Worm (Caenorhabditis elegans) whole organism, mixed stage, embryonic: ENCODE measurements around the gene C24H11.1.

ENCODE experiments used
- M03D4.4 ChIP-seq: sonication (generic microtip); optimal IDR thresholded peaks from 2 replicates; lab custom pipeline; 2017; ENCODE audit warnings: mild to moderate bottlenecking, missing genetic modification characterization, missing compliant biosample characterization
- bed-3 ChIP-seq: fragments of 200-800 bp; sonication (Bioruptor generic); optimal IDR thresholded peaks from 3 replicates; lab custom pipeline; 2018; ENCODE audit warnings: mild to moderate bottlenecking, missing genetic modification characterization, moderate library complexity, missing compliant biosample characterization
- ceh-39 ChIP-seq: fragments of 150-350 bp; optimal IDR thresholded peaks from 2 replicates; lab custom pipeline; 2014; ENCODE audit warnings: missing biosample characterization, missing genetic modification characterization
- ceh-43 ChIP-seq: fragments of 200-800 bp; sonication (Bioruptor generic); optimal IDR thresholded peaks from 2 replicates; lab custom pipeline; 2018; ENCODE audit warnings: mild to moderate bottlenecking, missing genetic modification characterization, moderate library complexity, missing compliant biosample characterization
- ces-1 ChIP-seq: fragments of 150-350 bp; optimal IDR thresholded peaks from 2 replicates; lab custom pipeline; 2014; ENCODE audit warnings: missing biosample characterization, missing genetic modification reagents, missing genetic modification characterization
- drap-1 ChIP-seq: fragments of 200-800 bp; sonication (Bioruptor generic); optimal IDR thresholded peaks from 3 replicates; lab custom pipeline; 2018; ENCODE audit warnings: mild to moderate bottlenecking, missing genetic modification characterization, missing compliant biosample characterization
- elt-1 ChIP-seq: sonication (generic microtip); optimal IDR thresholded peaks from 2 replicates; lab custom pipeline; 2017; ENCODE audit warnings: missing genetic modification characterization, mild to moderate bottlenecking, missing compliant biosample characterization, antibody characterized with exemption, moderate library complexity, borderline replicate concordance; ENCODE audit not compliant: insufficient read depth
- elt-3 ChIP-seq: fragments of 150-350 bp; optimal IDR thresholded peaks from 2 replicates; lab custom pipeline; 2014; ENCODE audit warnings: missing biosample characterization, missing genetic modification characterization
- ham-2 ChIP-seq: fragments of 200-800 bp; sonication (Bioruptor generic); optimal IDR thresholded peaks from 2 replicates; lab custom pipeline; 2018; ENCODE audit warnings: mild to moderate bottlenecking, missing genetic modification characterization, missing compliant biosample characterization
- hlh-1 ChIP-seq: fragments of 150-350 bp; optimal IDR thresholded peaks from 2 replicates; lab custom pipeline; 2014; ENCODE audit warnings: missing biosample characterization, missing genetic modification reagents, missing genetic modification characterization
- mep-1 ChIP-seq: fragments of 150-350 bp; optimal IDR thresholded peaks from 2 replicates; lab custom pipeline; 2017; ENCODE audit warnings: missing biosample characterization, missing genetic modification reagents, missing genetic modification characterization, inconsistent platforms
- mls-2 ChIP-seq: sonication (generic microtip); optimal IDR thresholded peaks from 2 replicates; lab custom pipeline; 2016; ENCODE audit warnings: mild to moderate bottlenecking, missing genetic modification characterization, moderate library complexity, missing compliant biosample characterization
- nhr-12 ChIP-seq: fragments of 150-350 bp; optimal IDR thresholded peaks from 2 replicates; lab custom pipeline; 2014; ENCODE audit warnings: missing biosample characterization, missing genetic modification characterization
- nhr-2 ChIP-seq: fragments of 150-350 bp; optimal IDR thresholded peaks from 2 replicates; lab custom pipeline; 2014; ENCODE audit warnings: missing biosample characterization, missing genetic modification characterization
- nhr-237 ChIP-seq: fragments of 150-350 bp; optimal IDR thresholded peaks from 2 replicates; lab custom pipeline; 2014; ENCODE audit warnings: missing biosample characterization, missing genetic modification characterization
- sem-2 ChIP-seq: fragments of 200-800 bp; sonication (Bioruptor generic); optimal IDR thresholded peaks from 2 replicates; lab custom pipeline; 2018; ENCODE audit warnings: mild to moderate bottlenecking, missing genetic modification characterization, missing compliant biosample characterization
- snpc-4 ChIP-seq: fragments of 150-350 bp; optimal IDR thresholded peaks from 2 replicates; lab custom pipeline; 2014; ENCODE audit warnings: missing biosample characterization, missing genetic modification characterization
- sptf-1 ChIP-seq: sonication (generic microtip); optimal IDR thresholded peaks from 2 replicates; lab custom pipeline; 2017; ENCODE audit warnings: mild to moderate bottlenecking, missing genetic modification characterization, moderate library complexity, missing compliant biosample characterization
- unc-39 ChIP-seq: fragments of 150-350 bp; optimal IDR thresholded peaks from 2 replicates; lab custom pipeline; 2014; ENCODE audit warnings: missing biosample characterization, missing genetic modification characterization
- unc-62 ChIP-seq: fragments of 150-350 bp; optimal IDR thresholded peaks from 2 replicates; lab custom pipeline; 2014; ENCODE audit warnings: missing biosample characterization, missing genetic modification reagents, missing genetic modification characterization
- zip-8 ChIP-seq: fragments of 150-350 bp; optimal IDR thresholded peaks from 2 replicates; lab custom pipeline; 2014; ENCODE audit warnings: missing biosample characterization, missing genetic modification characterization
- ztf-11 ChIP-seq: fragments of 150-350 bp; optimal IDR thresholded peaks from 2 replicates; lab custom pipeline; 2014; ENCODE audit warnings: missing biosample characterization, missing genetic modification characterization

C24H11.1 gene

ce11 chrIII:11834168-11834567, 46.7 kb downstream of the C24H11.1 start:
- TF ChIP-seq unc-39 = no peak
- TF ChIP-seq M03D4.4 (tag; lab: Kevin White, UChicago) = no peak
- no peak for TF ChIP-seq unc-62 (GFP tag; lab: Kevin White, UChicago)
- no peak for TF ChIP-seq ham-2
- no peak for TF ChIP-seq ceh-39 (tag; lab: Kevin White, UChicago)
- TF ChIP-seq ceh-43 (GFP tag; lab: Kevin White, UChicago) = no peak
- TF ChIP-seq hlh-1 (tag; lab: Kevin White, UChicago) = peak; percentile 27
- peak; percentile 22 for TF ChIP-seq sptf-1 (tag; lab: Kevin White, UChicago)
- TF ChIP-seq, all 35 proteins: peak for 2

ce11 chrIII:11834783-11835182, 47.3 kb downstream of the C24H11.1 start:
- TF ChIP-seq elt-1 (tag; lab: Kevin White, UChicago) (no peak), hlh-1 (tag; lab: Kevin White, UChicago) (peak; percentile 9)
- TF ChIP-seq, all 35 proteins: peak for 1

- TF ChIP-seq nhr-12 (tag; lab: Kevin White, UChicago) (no peak), zip-8 (tag; lab: Kevin White, UChicago) (peak; percentile 31)
- TF ChIP-seq, all 35 proteins: peak for 1
Observed at ce11 chrIII:11836054-11836453, 48.6 kb downstream of the C24H11.1 start.

- TF ChIP-seq snpc-4 (tag; lab: Kevin White, UChicago) (no peak), mls-2 (tag; lab: Kevin White, UChicago) (no peak), elt-1 (tag; lab: Kevin White, UChicago) (no peak), ztf-11 (no peak), sem-2 (GFP tag; lab: Kevin White, UChicago) (no peak), bed-3 (GFP tag; lab: Kevin White, UChicago) (no peak), ceh-43 (GFP tag; lab: Kevin White, UChicago) (no peak), elt-3 (tag; lab: Kevin White, UChicago) (no peak), ces-1 (GFP tag; lab: Kevin White, UChicago) (no peak), nhr-237 (no peak), mep-1 (tag; lab: Kevin White, UChicago) (no peak), ham-2 (no peak), ceh-39 (tag; lab: Kevin White, UChicago) (no peak), M03D4.4 (tag; lab: Kevin White, UChicago) (no peak), zip-8 (tag; lab: Kevin White, UChicago) (no peak), nhr-2 (no peak), drap-1 (GFP tag; lab: Kevin White, UChicago) (no peak), nhr-12 (tag; lab: Kevin White, UChicago) (no peak)
Observed at ce11 chrIII:11836734-11837133, 49.3 kb downstream of the C24H11.1 start.
